Fruit fly (Drosophila melanogaster): Measurements from ENCODE around the gene CG13950.

DNA sequence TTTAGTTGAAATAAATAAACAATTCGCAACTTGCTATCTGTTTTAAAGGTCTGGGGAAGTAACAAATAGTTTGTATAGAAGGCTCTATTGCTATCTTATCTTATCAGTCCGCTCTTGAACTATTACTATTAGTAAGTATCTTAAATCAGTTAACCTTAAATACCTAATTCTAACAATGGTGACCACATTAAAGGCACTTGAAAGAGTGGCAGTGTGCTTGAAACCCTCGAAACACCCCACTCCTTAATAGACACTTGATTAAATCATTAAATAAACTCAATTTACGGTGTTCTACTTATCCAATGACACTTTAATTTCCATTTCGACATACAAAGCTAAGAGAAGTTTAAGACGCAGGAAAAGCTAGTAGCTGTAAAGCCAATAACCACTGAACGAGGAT lies 21.2 kb upstream of the CG13950 start:
- TF ChIP-seq Sin3A (optimal IDR thresholded peaks at IDR 0.05): no peak
- TF ChIP-seq ttk (optimal IDR thresholded peaks at IDR 0.05): no peak
